Worm (Caenorhabditis elegans) whole organism, midembryonic: ENCODE results near the gene copb-2.

ENCODE experiments used
- T22C8.4 ChIP-seq: fragments of 200-800 bp; sonication (Bioruptor generic); IDR thresholded peaks from 2 replicates; pipeline ENCODE4 v1.3.6; 2022; ENCODE audit warnings: missing genetic modification characterization, missing compliant biosample characterization
- cog-1 ChIP-seq: sonication (generic microtip); optimal IDR thresholded peaks from 2 replicates; lab custom pipeline; 2016; ENCODE audit warnings: missing genetic modification characterization, missing compliant biosample characterization
- flt-1 ChIP-seq: fragments of 200-800 bp; sonication (Bioruptor generic); IDR thresholded peaks from 2 replicates; pipeline ENCODE4 v1.3.6; 2022; ENCODE audit warnings: missing genetic modification characterization, missing compliant biosample characterization
- klf-2 ChIP-seq: fragments of 200-800 bp; sonication (Bioruptor generic); conservative IDR thresholded peaks from 2 replicates; pipeline ENCODE4 v1.3.6; 2022; ENCODE audit warnings: missing genetic modification reagents, missing genetic modification characterization, missing compliant biosample characterization
- med-1 ChIP-seq: sonication (generic microtip); optimal IDR thresholded peaks from 2 replicates; lab custom pipeline; 2017; ENCODE audit warnings: missing genetic modification characterization, mild to moderate bottlenecking, missing compliant biosample characterization, antibody characterized with exemption, missing genetic modification reagents; ENCODE audit not compliant: insufficient read depth
- ref-1 ChIP-seq: fragments of 200-800 bp; sonication (Bioruptor generic); conservative IDR thresholded peaks from 2 replicates; pipeline ENCODE4 v1.3.6; 2022; ENCODE audit warnings: missing genetic modification reagents, missing genetic modification characterization, missing compliant biosample characterization
- tab-1 ChIP-seq: fragments of 200-800 bp; sonication (Bioruptor generic); IDR thresholded peaks from 2 replicates; pipeline ENCODE4 v1.3.6; 2022; ENCODE audit warnings: missing genetic modification characterization, missing compliant biosample characterization

- no peak for TF ChIP-seq ref-1 (GFP tag; lab: Robert Waterston, UW)
- TF ChIP-seq T22C8.4 (GFP tag; lab: Robert Waterston, UW): no peak
- TF ChIP-seq flt-1 (GFP tag; lab: Robert Waterston, UW): no peak
- TF ChIP-seq tab-1: no peak
- no peak for TF ChIP-seq med-1 (GFP tag; lab: Kevin White, UChicago)
- TF ChIP-seq cog-1 (tag; lab: Kevin White, UChicago): no peak
- TF ChIP-seq klf-2 (GFP tag; lab: Robert Waterston, UW): 0 out of 2 replicates have a peak, but pooled peaks have one; percentile 21
Observed at ce11 chrIV:9442106-9442532, 17.4 kb upstream of the copb-2 start.
